Worm (Caenorhabditis elegans) whole organism, L4/young adult: Measurements from ENCODE around the gene Y47D7A.12.
"Not testable (repeated sequence)": the region's sequence is repeated elsewhere in the genome, so short reads cannot be mapped to it uniquely, and the experiment has no call there.

Experiments
- dao-5 ChIP-seq: sonication (generic microtip); optimal IDR thresholded peaks from 2 replicates; lab custom pipeline; 2016; ENCODE audit warnings: missing genotype, missing genetic modification characterization, moderate library complexity, missing compliant biosample characterization
- him-1 ChIP-seq: sonication (generic microtip); optimal IDR thresholded peaks from 2 replicates; lab custom pipeline; 2016; ENCODE audit warnings: missing genotype, missing genetic modification reagents, missing genetic modification characterization, missing compliant biosample characterization

DNA sequence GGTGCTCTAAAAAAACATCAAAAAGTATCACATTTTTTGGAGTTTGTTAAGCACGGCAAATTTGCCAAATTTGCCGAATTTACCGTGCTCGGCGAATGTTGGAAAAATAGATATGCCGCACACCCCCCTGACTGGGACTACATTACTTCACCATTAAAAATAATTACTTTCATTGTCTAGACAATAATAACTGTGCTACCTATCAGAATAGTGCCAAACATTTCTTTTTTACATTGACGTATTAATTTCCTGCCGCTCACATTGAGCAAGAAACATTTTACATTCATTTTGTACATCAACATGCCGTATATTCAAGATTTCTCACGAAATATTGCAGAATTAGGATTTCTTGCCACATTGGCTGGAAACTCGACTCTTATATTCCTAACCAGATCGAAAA is 45.1 kb upstream of the Y47D7A.12 start, which contains the start of gene str-35:
- TF ChIP-seq him-1, dao-5 (tag; lab: Kevin White, UChicago): not testable (repeated sequence)
